Fruit fly (Drosophila melanogaster): Measurements from ENCODE around the gene Nbr.

- TF ChIP-seq NC2α (GFP tag; optimal IDR thresholded peaks at IDR 0.05) (no peak), D (optimal IDR thresholded peaks at IDR 0.05) (no peak), D (GFP tag; optimal IDR thresholded peaks at IDR 0.05) (no peak)
These were observed 24.9 kb upstream of the Nbr start for dm6 chr2L:21187753-21188152.
